Worm (Caenorhabditis elegans) whole organism, L3 larva: ENCODE results near the gene B0507.4.

ENCODE experiments used
- ZK546.5 ChIP-seq: sonication (generic microtip); optimal IDR thresholded peaks from 2 replicates; lab custom pipeline; 2017; ENCODE audit warnings: missing biosample characterization, missing genetic modification characterization
- ceh-82 ChIP-seq: fragments of 150-350 bp; optimal IDR thresholded peaks from 2 replicates; lab custom pipeline; 2014; ENCODE audit warnings: missing biosample characterization, missing genetic modification characterization
- elt-1 ChIP-seq: fragments of 150-350 bp; optimal IDR thresholded peaks from 2 replicates; lab custom pipeline; 2014; ENCODE audit warnings: missing biosample characterization, missing genetic modification characterization
- elt-2 ChIP-seq: sonication (generic microtip); optimal IDR thresholded peaks from 2 replicates; lab custom pipeline; 2016; ENCODE audit warnings: missing genetic modification reagents, mild to moderate bottlenecking, missing genetic modification characterization, missing compliant biosample characterization
- nhr-11 ChIP-seq: fragments of 150-350 bp; optimal IDR thresholded peaks from 2 replicates; lab custom pipeline; 2014; ENCODE audit warnings: missing biosample characterization, missing genetic modification characterization
- nhr-25 ChIP-seq: sonication (generic microtip); optimal IDR thresholded peaks from 2 replicates; lab custom pipeline; 2017; ENCODE audit warnings: missing biosample characterization, missing genetic modification characterization
- nhr-76 ChIP-seq: fragments of 150-350 bp; sonication (generic microtip); optimal IDR thresholded peaks from 5 replicates; lab custom pipeline; 2014; ENCODE audit warnings: missing biosample characterization, missing genetic modification characterization
- pha-4 ChIP-seq: fragments of 150-350 bp; optimal IDR thresholded peaks from 2 replicates; lab custom pipeline; 2014; ENCODE audit warnings: missing biosample characterization, missing genetic modification reagents, missing genetic modification characterization
- tbx-2 ChIP-seq: sonication (generic microtip); optimal IDR thresholded peaks from 2 replicates; lab custom pipeline; 2016; ENCODE audit warnings: mild to moderate bottlenecking, missing genetic modification characterization, missing compliant biosample characterization
- unc-62 ChIP-seq: fragments of 150-350 bp; sonication (generic microtip); optimal IDR thresholded peaks from 4 replicates; lab custom pipeline; 2014; ENCODE audit warnings: missing biosample characterization, missing genetic modification reagents, missing genetic modification characterization
- zag-1 ChIP-seq: fragments of 150-350 bp; optimal IDR thresholded peaks from 2 replicates; lab custom pipeline; 2014; ENCODE audit warnings: missing biosample characterization, missing genetic modification characterization
- ztf-4 ChIP-seq: fragments of 150-350 bp; optimal IDR thresholded peaks from 2 replicates; lab custom pipeline; 2014; ENCODE audit warnings: missing biosample characterization, missing genetic modification characterization

DNA sequence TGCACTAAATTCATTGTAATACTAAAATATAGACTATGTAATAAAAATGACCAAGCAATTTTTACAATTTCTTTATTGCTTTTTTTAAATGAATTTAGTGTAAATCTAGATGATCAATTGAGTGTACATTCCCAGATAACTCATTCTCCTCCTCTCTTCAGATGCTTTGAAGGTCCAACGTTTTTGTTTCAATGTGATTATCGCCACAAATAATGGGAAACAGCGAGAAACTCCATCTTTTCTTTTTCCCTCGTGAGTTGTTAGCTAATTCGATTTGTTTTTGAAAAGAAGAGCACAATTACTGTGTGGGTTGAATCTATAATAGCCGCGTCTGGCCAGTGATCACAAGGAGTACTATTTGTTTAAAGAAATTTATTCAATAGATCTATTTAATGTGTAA is 50.3 kb downstream of the B0507.4 start:
- TF ChIP-seq nhr-76 (tag; lab: Kevin White, UChicago) (no peak), nhr-25 (tag; lab: Kevin White, UChicago) (no peak), elt-1 (no peak), nhr-11 (tag; lab: Kevin White, UChicago) (no peak), unc-62 (GFP tag; lab: Kevin White, UChicago) (no peak), ZK546.5 (tag; lab: Kevin White, UChicago) (no peak), zag-1 (tag; lab: Kevin White, UChicago) (no peak), pha-4 (tag; lab: Kevin White, UChicago) (no peak), ztf-4 (no peak), elt-2 (no peak), ceh-82 (tag; lab: Kevin White, UChicago) (no peak), tbx-2 (tag; lab: Kevin White, UChicago) (peak; percentile 3)
